Worm (Caenorhabditis elegans): ENCODE results near the gene rev-3.

DNA sequence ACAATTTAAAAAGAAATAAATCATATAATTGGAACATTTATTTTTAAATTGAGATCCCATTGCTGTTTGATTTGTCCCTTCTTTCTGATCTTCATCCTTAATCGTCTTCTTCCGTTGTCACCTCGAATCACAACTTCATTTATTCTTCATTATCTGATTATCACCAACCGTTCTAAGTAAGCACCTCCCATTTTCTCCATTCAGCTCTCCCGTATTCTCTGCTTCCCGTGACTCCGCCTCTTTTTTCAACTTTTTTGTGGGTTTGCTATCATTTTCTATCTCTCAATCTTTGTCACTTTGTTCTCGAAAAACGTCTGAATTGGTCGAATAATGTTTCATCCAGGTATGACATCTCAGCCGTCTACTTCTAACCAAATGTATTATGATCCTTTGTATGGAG lies 25.5 kb upstream of the rev-3 start, which contains the start of gene sma-4:
- TF ChIP-seq ztf-29 (GFP tag; IDR thresholded peaks at IDR 0.05) (no peak), ref-1 (GFP tag; conservative IDR thresholded peaks at IDR 0.05) (no peak), tab-1 (GFP tag; IDR thresholded peaks at IDR 0.05) (no peak)

Data from whole organism, midembryonic.